Worm (Caenorhabditis elegans) whole organism, young adult: ENCODE results near the gene srbc-19.

Experiments used
- D2030.7 ChIP-seq: fragments of 200-800 bp; sonication (Bioruptor generic); IDR thresholded peaks from 2 replicates; pipeline ENCODE4 v1.3.6; 2022; ENCODE audit warnings: missing genetic modification reagents, missing genetic modification characterization, missing compliant biosample characterization
- F33H1.4 ChIP-seq: fragments of 200-800 bp; sonication (Bioruptor generic); IDR thresholded peaks from 2 replicates; pipeline ENCODE4 v1.3.6; 2022; ENCODE audit warnings: missing genetic modification reagents, missing genetic modification characterization, missing compliant biosample characterization
- F37B4.10 ChIP-seq: fragments of 200-800 bp; sonication (Bioruptor generic); IDR thresholded peaks from 2 replicates; pipeline ENCODE4 v1.3.6; 2022; ENCODE audit warnings: missing genetic modification characterization, missing compliant biosample characterization
- K11D2.4 ChIP-seq: fragments of 200-800 bp; sonication (Bioruptor generic); IDR thresholded peaks from 2 replicates; pipeline ENCODE4 v1.3.6; 2022; ENCODE audit warnings: missing genetic modification reagents, missing genetic modification characterization, missing compliant biosample characterization
- T26A5.8 ChIP-seq: sonication (generic microtip); optimal IDR thresholded peaks from 2 replicates; lab custom pipeline; 2016; ENCODE audit warnings: missing genetic modification characterization, missing compliant biosample characterization
- Y56A3A.18 ChIP-seq: fragments of 200-800 bp; sonication (Bioruptor generic); IDR thresholded peaks from 2 replicates; pipeline ENCODE4 v1.3.6; 2022; ENCODE audit warnings: missing genetic modification reagents, missing genetic modification characterization, missing compliant biosample characterization
- Y79H2A.3 ChIP-seq: fragments of 200-800 bp; sonication (Bioruptor generic); conservative IDR thresholded peaks from 2 replicates; pipeline ENCODE4 v1.3.6; 2022; ENCODE audit warnings: missing genetic modification reagents, missing genetic modification characterization, missing compliant biosample characterization
- aptf-2 ChIP-seq: fragments of 200-800 bp; sonication (Bioruptor generic); conservative IDR thresholded peaks from 2 replicates; pipeline ENCODE4 v1.3.6; 2022; ENCODE audit warnings: missing genetic modification reagents, missing genetic modification characterization, missing compliant biosample characterization
- bed-1 ChIP-seq: fragments of 200-800 bp; sonication (Bioruptor generic); IDR thresholded peaks from 2 replicates; pipeline ENCODE4 v1.3.6; 2022; ENCODE audit warnings: missing genetic modification reagents, missing genetic modification characterization, missing compliant biosample characterization
- cebp-1 ChIP-seq, 2 experiments: fragments of 200-800 bp in 1 of 2; sonication (Bioruptor generic) in 1 of 2; sonication (generic microtip) in 1 of 2; IDR thresholded peaks in 1 of 2; optimal IDR thresholded peaks in 1 of 2; 2 replicates each; pipeline versions ENCODE4 v1.3.6 to Lab custom; 2017 to 2022; ENCODE audit warnings: missing compliant biosample characterization in 2 of 2, missing genetic modification characterization in 2 of 2, mild to moderate bottlenecking in 1 of 2, missing genetic modification reagents in 1 of 2, moderate library complexity in 1 of 2
- ceh-91 ChIP-seq: fragments of 200-800 bp; sonication (Bioruptor generic); IDR thresholded peaks from 2 replicates; pipeline ENCODE4 v1.3.6; 2022; ENCODE audit warnings: missing genetic modification reagents, missing genetic modification characterization, missing compliant biosample characterization
- die-1 ChIP-seq: sonication (generic microtip); optimal IDR thresholded peaks from 2 replicates; lab custom pipeline; 2016; ENCODE audit warnings: missing genotype, mild to moderate bottlenecking, missing genetic modification characterization, missing compliant biosample characterization
- dox-1 ChIP-seq: fragments of 200-800 bp; sonication (Bioruptor generic); IDR thresholded peaks from 2 replicates; pipeline ENCODE4 v1.3.6; 2022; ENCODE audit warnings: missing genetic modification reagents, missing genetic modification characterization, missing compliant biosample characterization
- egrh-3 ChIP-seq: fragments of 200-800 bp; sonication (Bioruptor generic); IDR thresholded peaks from 2 replicates; pipeline ENCODE4 v1.3.6; 2022; ENCODE audit warnings: missing genetic modification reagents, missing genetic modification characterization, missing compliant biosample characterization
- fkh-3 ChIP-seq: sonication (generic microtip); optimal IDR thresholded peaks from 2 replicates; lab custom pipeline; 2016; ENCODE audit warnings: mild to moderate bottlenecking, missing genetic modification characterization, missing compliant biosample characterization
- hlh-12 ChIP-seq: sonication (generic microtip); optimal IDR thresholded peaks from 2 replicates; lab custom pipeline; 2016; ENCODE audit warnings: missing genetic modification characterization, missing compliant biosample characterization
- lag-1 ChIP-seq: fragments of 200-800 bp; sonication (Bioruptor generic); IDR thresholded peaks from 2 replicates; pipeline ENCODE4 v1.3.6; 2022; ENCODE audit warnings: missing genetic modification reagents, missing genetic modification characterization, missing compliant biosample characterization
- let-526 ChIP-seq: fragments of 200-800 bp; sonication (Bioruptor generic); IDR thresholded peaks from 2 replicates; pipeline ENCODE4 v1.3.6; 2022; ENCODE audit warnings: missing genetic modification reagents, missing genetic modification characterization, missing compliant biosample characterization
- let-607 ChIP-seq, 2 experiments: fragments of 200-800 bp in 1 of 2; sonication (Bioruptor generic) in 1 of 2; sonication (generic microtip) in 1 of 2; optimal IDR thresholded peaks; 2 replicates each; lab custom pipeline; 2016 to 2018; ENCODE audit warnings: mild to moderate bottlenecking in 2 of 2, missing compliant biosample characterization in 2 of 2, missing genetic modification characterization in 2 of 2, moderate library complexity in 2 of 2, missing genotype in 1 of 2
- lin-40 ChIP-seq: sonication (generic microtip); optimal IDR thresholded peaks from 2 replicates; lab custom pipeline; 2016; ENCODE audit warnings: missing genetic modification characterization, mild to moderate bottlenecking, missing compliant biosample characterization, missing genotype, missing genetic modification reagents
- lin-54 ChIP-seq: fragments of 200-800 bp; sonication (Bioruptor generic); optimal IDR thresholded peaks from 2 replicates; lab custom pipeline; 2018; ENCODE audit warnings: mild to moderate bottlenecking, missing genetic modification characterization, missing compliant biosample characterization
- lir-1 ChIP-seq: fragments of 200-800 bp; sonication (Bioruptor generic); conservative IDR thresholded peaks from 2 replicates; pipeline ENCODE4 v1.3.6; 2022; ENCODE audit warnings: missing genetic modification reagents, missing genetic modification characterization, missing compliant biosample characterization
- lsy-27 ChIP-seq: sonication (generic microtip); optimal IDR thresholded peaks from 2 replicates; lab custom pipeline; 2017; ENCODE audit warnings: missing genetic modification characterization, mild to moderate bottlenecking, missing compliant biosample characterization, antibody characterized with exemption, missing genotype, borderline replicate concordance; ENCODE audit not compliant: insufficient read depth
- madf-3 ChIP-seq: fragments of 200-800 bp; sonication (Bioruptor generic); IDR thresholded peaks from 2 replicates; pipeline ENCODE4 v1.3.6; 2022; ENCODE audit warnings: missing genetic modification reagents, missing genetic modification characterization, missing compliant biosample characterization
- nhr-179 ChIP-seq: sonication (generic microtip); optimal IDR thresholded peaks from 2 replicates; lab custom pipeline; 2016; ENCODE audit warnings: mild to moderate bottlenecking, missing genetic modification characterization, missing compliant biosample characterization
- nhr-27 ChIP-seq: fragments of 200-800 bp; sonication (Bioruptor generic); optimal IDR thresholded peaks from 2 replicates; lab custom pipeline; 2018; ENCODE audit warnings: mild to moderate bottlenecking, missing genetic modification characterization, moderate library complexity, missing compliant biosample characterization
- nhr-80 ChIP-seq: sonication (generic microtip); optimal IDR thresholded peaks from 2 replicates; lab custom pipeline; 2016; ENCODE audit warnings: missing genetic modification characterization, missing compliant biosample characterization
- pha-4 ChIP-seq: fragments of 150-350 bp; sonication (generic microtip); optimal IDR thresholded peaks from 2 replicates; lab custom pipeline; 2014; ENCODE audit warnings: missing biosample characterization, missing genetic modification reagents, missing genetic modification characterization
- sdz-38 ChIP-seq: sonication (generic microtip); optimal IDR thresholded peaks from 2 replicates; lab custom pipeline; 2016; ENCODE audit warnings: missing genotype, missing genetic modification characterization, missing compliant biosample characterization
- snpc-4 ChIP-seq, 5 experiments: fragments of 150-350 bp in 1 of 5; sonication (generic microtip) in 4 of 5; optimal IDR thresholded peaks; 2 replicates each; lab custom pipeline; 2014 to 2018; ENCODE audit warnings: missing genetic modification characterization in 5 of 5, missing biosample characterization in 3 of 5, antibody characterized with exemption in 2 of 5, mild to moderate bottlenecking in 2 of 5, missing compliant biosample characterization in 2 of 5, missing genotype in 2 of 5, moderate library complexity in 2 of 5, missing genetic modification reagents in 1 of 5
- sptf-2 ChIP-seq: fragments of 200-800 bp; sonication (Bioruptor generic); optimal IDR thresholded peaks from 2 replicates; lab custom pipeline; 2018; ENCODE audit warnings: mild to moderate bottlenecking, missing genetic modification characterization, missing compliant biosample characterization
- unc-62 ChIP-seq: fragments of 150-350 bp; optimal IDR thresholded peaks from 2 replicates; lab custom pipeline; 2014; ENCODE audit warnings: missing biosample characterization, missing genetic modification reagents, missing genetic modification characterization
- zfh-2 ChIP-seq: fragments of 200-800 bp; sonication (Bioruptor generic); conservative IDR thresholded peaks from 2 replicates; pipeline ENCODE4 v1.3.6; 2022; ENCODE audit warnings: missing genetic modification reagents, missing genetic modification characterization, missing compliant biosample characterization
- ztf-28 ChIP-seq: fragments of 200-800 bp; sonication (Bioruptor generic); IDR thresholded peaks from 2 replicates; pipeline ENCODE4 v1.3.6; 2022; ENCODE audit warnings: missing genetic modification reagents, missing genetic modification characterization, missing compliant biosample characterization

Gene srbc-19

ce11 chrV:2190383-2190782, 23.8 kb upstream of the srbc-19 start:
- TF ChIP-seq sdz-38 (no peak), zfh-2 (GFP tag; lab: Robert Waterston, UW) (peak; percentile 94), egrh-3 (peak; percentile 55; the same call in 1 of the 2 replicates), lin-54 (GFP tag; lab: Kevin White, UChicago) (no peak), pha-4 (tag; lab: Kevin White, UChicago) (no peak), snpc-4 (GFP tag; optimal IDR thresholded peaks at IDR 0.05; lab: Kevin White, UChicago) (no peak), snpc-4 (tag; optimal IDR thresholded peaks at IDR 0.05; lab: Kevin White, UChicago) (peak in 1 of 4 experiments; percentile 29), ztf-28 (0 out of 2 replicates have a peak, but pooled peaks have one; percentile 40)
- TF ChIP-seq, all 124 proteins: peak for 4

- no peak for TF ChIP-seq sdz-38
- TF ChIP-seq Y79H2A.3 (GFP tag; lab: Robert Waterston, UW), result no peak
- TF ChIP-seq lsy-27, result no peak
- TF ChIP-seq ceh-91 (GFP tag; lab: Robert Waterston, UW), result no peak
- no peak for TF ChIP-seq cebp-1 (GFP tag; IDR thresholded peaks at IDR 0.05; lab: Robert Waterston, UW)
- no peak for TF ChIP-seq cebp-1 (tag; optimal IDR thresholded peaks at IDR 0.05; lab: Kevin White, UChicago)
- no peak for TF ChIP-seq let-607 (tag; optimal IDR thresholded peaks at IDR 0.05; lab: Kevin White, UChicago)
- no peak for TF ChIP-seq D2030.7 (GFP tag; lab: Robert Waterston, UW)
- TF ChIP-seq lag-1 (GFP tag; lab: Robert Waterston, UW), result no peak
- no peak for TF ChIP-seq F37B4.10 (GFP tag; lab: Robert Waterston, UW)
- TF ChIP-seq egrh-3, result no peak
- no peak for TF ChIP-seq lin-40
- TF ChIP-seq sptf-2 (GFP tag; lab: Kevin White, UChicago), result no peak
- no peak for TF ChIP-seq madf-3 (GFP tag; lab: Robert Waterston, UW)
- TF ChIP-seq T26A5.8 (tag; lab: Kevin White, UChicago), result no peak
- TF ChIP-seq K11D2.4 (GFP tag; lab: Robert Waterston, UW), result no peak
- no peak for TF ChIP-seq bed-1 (GFP tag; lab: Robert Waterston, UW)
- TF ChIP-seq F33H1.4, result no peak
- TF ChIP-seq nhr-27, result no peak
- no peak for TF ChIP-seq lir-1 (GFP tag; lab: Robert Waterston, UW)
Measured at ce11 chrV:2187864-2188345, 21.3 kb upstream of the srbc-19 start, which contains the start of gene Y5H2B.3. Gene Y5H2B.3 (plus strand): TSS chrV:2188295.

ce11 chrV:2185486-2185885, 18.9 kb upstream of the srbc-19 start:
- TF ChIP-seq zfh-2 (GFP tag; lab: Robert Waterston, UW) (0 out of 2 replicates have a peak, but pooled peaks have one; percentile 44), unc-62 (GFP tag; lab: Kevin White, UChicago) (no peak), F37B4.10 (GFP tag; lab: Robert Waterston, UW) (0 out of 2 replicates have a peak, but pooled peaks have one; percentile 47)
- TF ChIP-seq, all 124 proteins: peak for 2

DNA sequence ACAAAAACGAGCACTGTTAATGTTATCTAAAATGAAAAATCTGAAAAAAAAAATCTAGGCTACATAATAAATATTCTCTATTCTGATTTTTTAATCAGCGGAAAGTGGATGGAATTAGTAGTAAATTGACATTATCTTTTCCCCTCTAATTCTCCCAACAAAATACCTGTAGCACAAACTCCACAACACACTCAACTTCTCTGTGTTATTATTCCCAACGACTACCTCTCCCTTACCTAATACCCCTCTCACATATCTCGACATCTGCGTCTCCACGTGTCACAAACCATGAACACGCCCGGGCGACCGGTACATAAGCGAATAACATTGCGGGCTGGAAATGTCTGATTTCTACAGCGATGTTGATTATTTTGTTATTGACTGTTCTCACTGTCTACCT, 16.6 kb upstream of the srbc-19 start, which contains the start of gene cyp-33C2:
Gene cyp-33C2, plus strand, starts transcription at position 327 of the 400 bp plus-strand sequence.
- TF ChIP-seq nhr-80 (tag; lab: Kevin White, UChicago) (peak; percentile 51), dox-1 (no peak), let-526 (GFP tag; lab: Robert Waterston, UW) (peak; percentile 28; the same call in 1 of the 2 replicates)

DNA sequence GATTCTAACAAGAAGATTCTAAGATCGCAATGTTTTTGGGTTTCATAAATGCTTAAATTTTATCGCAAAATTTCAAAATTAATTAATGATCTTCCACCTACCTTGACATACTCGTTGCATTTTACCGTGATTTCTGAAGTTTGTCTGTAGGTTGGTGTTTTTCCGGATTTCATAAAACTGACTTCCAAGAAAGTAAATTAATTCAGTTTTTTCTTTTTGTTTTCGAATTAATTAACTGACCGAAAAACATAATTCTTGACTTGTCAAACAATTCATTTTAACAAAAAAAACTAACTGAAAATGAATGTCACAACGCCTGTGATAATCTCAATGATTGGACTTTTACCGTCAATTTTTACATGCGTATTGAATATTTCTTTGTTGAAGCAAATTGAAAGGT, 15.2 kb upstream of the srbc-19 start, which contains the start of gene srbc-16:
Gene srbc-16, plus strand, starts transcription at position 301 of the 400 bp plus-strand sequence.
- no peak for TF ChIP-seq ceh-91 (GFP tag; lab: Robert Waterston, UW)
- no peak for TF ChIP-seq hlh-12 (tag; lab: Kevin White, UChicago)
- no peak for TF ChIP-seq nhr-179 (tag; lab: Kevin White, UChicago)
- no peak for TF ChIP-seq fkh-3 (tag; lab: Kevin White, UChicago)
- TF ChIP-seq aptf-2 (GFP tag; lab: Robert Waterston, UW), result no peak
- TF ChIP-seq die-1 (tag; lab: Kevin White, UChicago), result no peak
- no peak for TF ChIP-seq Y56A3A.18
